Fruit fly (Drosophila melanogaster) whole organism, embryonic: Measurements from ENCODE around the gene CG6168.
A peak's percentile ranks its signal among the peaks of the same experiment; 100 is the strongest.

Experiments
- B-H1 ChIP-seq: fragments of 200-800 bp; sonication (Bioruptor generic); IDR thresholded peaks from 3 replicates; pipeline ENCODE4 v1.3.6; 2022; ENCODE audit warnings: missing biosample characterization, missing genetic modification characterization
- B-H2 ChIP-seq: fragments of 200-800 bp; sonication (Bioruptor generic); optimal IDR thresholded peaks from 2 replicates; lab custom pipeline; 2018; ENCODE audit warnings: missing biosample characterization, mild to moderate bottlenecking, missing genetic modification characterization
- BtbVII ChIP-seq: fragments of 200-800 bp; sonication (Bioruptor generic); optimal IDR thresholded peaks from 3 replicates; lab custom pipeline; 2017; ENCODE audit warnings: missing biosample characterization, mild to moderate bottlenecking, missing genetic modification characterization
- CG10209 ChIP-seq: fragments of 200-800 bp; sonication (Bioruptor generic); optimal IDR thresholded peaks from 3 replicates; lab custom pipeline; 2017; ENCODE audit warnings: missing biosample characterization, mild to moderate bottlenecking, missing genetic modification characterization, missing genetic modification reagents
- CG10431 ChIP-seq: fragments of 200-800 bp; sonication (Bioruptor generic); optimal IDR thresholded peaks from 3 replicates; lab custom pipeline; 2018; ENCODE audit warnings: missing biosample characterization, mild to moderate bottlenecking, missing genetic modification characterization
- CG10565 ChIP-seq: fragments of 200-800 bp; sonication (Bioruptor generic); optimal IDR thresholded peaks from 3 replicates; lab custom pipeline; 2016; ENCODE audit warnings: missing biosample characterization, mild to moderate bottlenecking, missing genetic modification characterization
- CG11504 ChIP-seq: fragments of 200-800 bp; sonication (Bioruptor generic); optimal IDR thresholded peaks from 3 replicates; lab custom pipeline; 2019; ENCODE audit warnings: missing biosample characterization, mild to moderate bottlenecking, missing genetic modification characterization, moderate library complexity
- CG13424 ChIP-seq: fragments of 200-800 bp; sonication (Bioruptor generic); optimal IDR thresholded peaks from 2 replicates; lab custom pipeline; 2019; ENCODE audit warnings: missing biosample characterization, mild to moderate bottlenecking, missing genetic modification characterization, moderate library complexity
- CG15479 ChIP-seq: fragments of 200-800 bp; sonication (Bioruptor generic); optimal IDR thresholded peaks from 3 replicates; lab custom pipeline; 2019; ENCODE audit warnings: missing biosample characterization, mild to moderate bottlenecking, missing genetic modification characterization, moderate library complexity
- CG15696 ChIP-seq: fragments of 200-800 bp; sonication (Bioruptor generic); optimal IDR thresholded peaks from 2 replicates; lab custom pipeline; 2019; ENCODE audit warnings: missing biosample characterization, mild to moderate bottlenecking, missing genetic modification characterization, moderate library complexity
- CG1832 ChIP-seq: fragments of 200-800 bp; sonication (Bioruptor generic); optimal IDR thresholded peaks from 2 replicates; lab custom pipeline; 2017; ENCODE audit warnings: missing biosample characterization, mild to moderate bottlenecking, missing genetic modification characterization, inconsistent platforms
- CG18764 ChIP-seq: fragments of 200-800 bp; sonication (Bioruptor generic); optimal IDR thresholded peaks from 3 replicates; lab custom pipeline; 2016; ENCODE audit warnings: missing biosample characterization, missing genetic modification characterization
- CG3407 ChIP-seq: fragments of 200-800 bp; sonication (Bioruptor generic); optimal IDR thresholded peaks from 2 replicates; lab custom pipeline; 2018; ENCODE audit warnings: missing biosample characterization, mild to moderate bottlenecking, missing genetic modification characterization
- CG34422 ChIP-seq: fragments of 200-800 bp; sonication (Bioruptor generic); IDR thresholded peaks from 3 replicates; pipeline ENCODE4 v1.3.6; 2022; ENCODE audit warnings: missing biosample characterization, missing genetic modification characterization
- CG4328 ChIP-seq: fragments of 200-800 bp; sonication (Bioruptor generic); optimal IDR thresholded peaks from 3 replicates; lab custom pipeline; 2017; ENCODE audit warnings: missing biosample characterization, missing genetic modification reagents, missing genetic modification characterization
- CG4360 ChIP-seq: fragments of 200-800 bp; sonication (Bioruptor generic); IDR thresholded peaks from 2 replicates; pipeline ENCODE4 v1.3.6; 2022; ENCODE audit warnings: missing biosample characterization, missing genetic modification characterization
- CG4854 ChIP-seq: fragments of 200-800 bp; sonication (Bioruptor generic); optimal IDR thresholded peaks from 2 replicates; lab custom pipeline; 2016; ENCODE audit warnings: missing biosample characterization, missing genetic modification characterization, inconsistent platforms
- CG6791 ChIP-seq: fragments of 200-800 bp; sonication (Bioruptor generic); IDR thresholded peaks from 3 replicates; pipeline ENCODE4 v1.3.6; 2022; ENCODE audit warnings: missing biosample characterization, missing genetic modification characterization; ENCODE audit not compliant: partially characterized antibody
- CG7786 ChIP-seq: fragments of 200-800 bp; sonication (Bioruptor generic); optimal IDR thresholded peaks from 2 replicates; lab custom pipeline; 2016; ENCODE audit warnings: missing biosample characterization, missing genetic modification characterization
- CG7987 ChIP-seq: fragments of 200-800 bp; sonication (Bioruptor generic); optimal IDR thresholded peaks from 2 replicates; lab custom pipeline; 2018; ENCODE audit warnings: missing biosample characterization, mild to moderate bottlenecking, missing genetic modification characterization, moderate library complexity
- CG8089 ChIP-seq: fragments of 200-800 bp; sonication (Bioruptor generic); optimal IDR thresholded peaks from 3 replicates; lab custom pipeline; 2016; ENCODE audit warnings: missing biosample characterization, missing genetic modification characterization
- Elba2 ChIP-seq: fragments of 200-800 bp; sonication (Bioruptor generic); optimal IDR thresholded peaks from 3 replicates; lab custom pipeline; 2016; ENCODE audit warnings: missing biosample characterization, missing genetic modification characterization
- Fer3 ChIP-seq: fragments of 200-800 bp; sonication (Bioruptor generic); optimal IDR thresholded peaks from 2 replicates; lab custom pipeline; 2018; ENCODE audit warnings: missing biosample characterization, mild to moderate bottlenecking, missing genetic modification characterization, moderate library complexity
- HLH4C ChIP-seq: fragments of 200-800 bp; sonication (Bioruptor generic); IDR thresholded peaks from 3 replicates; pipeline ENCODE4 v1.3.6; 2022; ENCODE audit warnings: missing biosample characterization, missing genetic modification characterization; ENCODE audit not compliant: partially characterized antibody
- Hmx ChIP-seq: fragments of 200-800 bp; sonication (Bioruptor generic); optimal IDR thresholded peaks from 2 replicates; lab custom pipeline; 2016; ENCODE audit warnings: missing biosample characterization, missing genetic modification characterization
- Hsf ChIP-seq: fragments of 200-800 bp; sonication (Bioruptor generic); optimal IDR thresholded peaks from 3 replicates; lab custom pipeline; 2016; ENCODE audit warnings: missing biosample characterization, missing genetic modification characterization
- MTF-1 ChIP-seq: fragments of 200-800 bp; sonication (Bioruptor generic); optimal IDR thresholded peaks from 2 replicates; lab custom pipeline; 2018; ENCODE audit warnings: missing biosample characterization, mild to moderate bottlenecking, missing genetic modification characterization, borderline replicate concordance
- Mad ChIP-seq: fragments of 200-800 bp; sonication (Bioruptor generic); optimal IDR thresholded peaks from 2 replicates; lab custom pipeline; 2016; ENCODE audit warnings: missing biosample characterization, missing genetic modification characterization
- Oaz ChIP-seq: fragments of 200-800 bp; sonication (Bioruptor generic); IDR thresholded peaks from 2 replicates; pipeline ENCODE4 v1.3.6; 2022; ENCODE audit warnings: missing biosample characterization, missing genetic modification characterization
- Sin3A ChIP-seq: fragments of >200 bp; optimal IDR thresholded peaks from 2 replicates; lab custom pipeline; 2018
- Vsx1 ChIP-seq: fragments of 200-800 bp; sonication (Bioruptor generic); optimal IDR thresholded peaks from 2 replicates; lab custom pipeline; 2017; ENCODE audit warnings: missing biosample characterization, mild to moderate bottlenecking, missing genetic modification characterization, missing genetic modification reagents
- Xbp1 ChIP-seq: fragments of 200-800 bp; sonication (Bioruptor generic); optimal IDR thresholded peaks from 3 replicates; lab custom pipeline; 2016; ENCODE audit warnings: missing biosample characterization, mild to moderate bottlenecking, missing genetic modification characterization
- ab ChIP-seq: fragments of 200-800 bp; sonication (Bioruptor generic); optimal IDR thresholded peaks from 2 replicates; lab custom pipeline; 2016; ENCODE audit warnings: missing biosample characterization, missing genetic modification characterization
- ara ChIP-seq: fragments of 200-800 bp; sonication (Bioruptor generic); IDR thresholded peaks from 2 replicates; pipeline ENCODE4 v1.3.6; 2022; ENCODE audit warnings: missing biosample characterization, missing genetic modification characterization
- ato ChIP-seq: fragments of 200-800 bp; sonication (Bioruptor generic); IDR thresholded peaks from 2 replicates; pipeline ENCODE4 v1.3.6; 2022; ENCODE audit warnings: missing biosample characterization, missing genetic modification characterization; ENCODE audit not compliant: partially characterized antibody
- bcd ChIP-seq: fragments of 200-800 bp; sonication (Bioruptor generic); optimal IDR thresholded peaks from 2 replicates; lab custom pipeline; 2017; ENCODE audit warnings: missing biosample characterization, mild to moderate bottlenecking, missing genetic modification characterization
- chif ChIP-seq, 2 experiments: fragments of 200-800 bp; sonication (Bioruptor generic); optimal IDR thresholded peaks; 3 replicates each; lab custom pipeline; 2016; ENCODE audit warnings: missing biosample characterization in 2 of 2, missing genetic modification characterization in 2 of 2
- croc ChIP-seq: fragments of 200-800 bp; sonication (Bioruptor generic); conservative IDR thresholded peaks from 3 replicates; pipeline ENCODE4 v1.3.6; 2022; ENCODE audit warnings: missing biosample characterization, missing genetic modification characterization
- crol ChIP-seq: fragments of 200-800 bp; sonication (Bioruptor generic); IDR thresholded peaks from 2 replicates; pipeline ENCODE4 v1.3.6; 2022; ENCODE audit warnings: missing biosample characterization, missing genetic modification characterization
- crp ChIP-seq, 2 experiments: fragments of 200-800 bp; sonication (Bioruptor generic); optimal IDR thresholded peaks; 2 replicates in 1 of 2; 3 replicates in 1 of 2; lab custom pipeline; 2017; ENCODE audit warnings: missing biosample characterization in 2 of 2, missing genetic modification characterization in 2 of 2, mild to moderate bottlenecking in 1 of 2, moderate library complexity in 1 of 2
- dati ChIP-seq: fragments of 200-800 bp; sonication (Bioruptor generic); IDR thresholded peaks from 2 replicates; pipeline ENCODE4 v1.3.6; 2022; ENCODE audit warnings: missing biosample characterization, missing genetic modification characterization
- disco-r ChIP-seq: fragments of 200-800 bp; sonication (Bioruptor generic); optimal IDR thresholded peaks from 2 replicates; lab custom pipeline; 2016; ENCODE audit warnings: missing biosample characterization, missing genetic modification characterization
- eyg ChIP-seq: fragments of 200-800 bp; sonication (Bioruptor generic); optimal IDR thresholded peaks from 3 replicates; lab custom pipeline; 2016; ENCODE audit warnings: missing biosample characterization, missing genetic modification characterization
- fu2 ChIP-seq: fragments of 200-800 bp; sonication (Bioruptor generic); optimal IDR thresholded peaks from 2 replicates; lab custom pipeline; 2016; ENCODE audit warnings: missing biosample characterization, missing genetic modification characterization
- gt ChIP-seq: fragments of 200-800 bp; sonication (Bioruptor generic); IDR thresholded peaks from 2 replicates; pipeline ENCODE4 v1.3.6; 2022; ENCODE audit warnings: missing biosample characterization, missing genetic modification characterization
- oc ChIP-seq: fragments of 200-800 bp; sonication (Bioruptor generic); optimal IDR thresholded peaks from 2 replicates; lab custom pipeline; 2018; ENCODE audit warnings: missing biosample characterization, mild to moderate bottlenecking, missing genetic modification characterization, moderate library complexity
- salm ChIP-seq: fragments of 200-800 bp; sonication (Bioruptor generic); optimal IDR thresholded peaks from 2 replicates; lab custom pipeline; 2018; ENCODE audit warnings: missing biosample characterization, mild to moderate bottlenecking, missing genetic modification characterization
- tgo ChIP-seq: fragments of 200-800 bp; sonication (Bioruptor generic); IDR thresholded peaks from 3 replicates; pipeline ENCODE4 v1.3.6; 2022; ENCODE audit warnings: missing biosample characterization, missing genetic modification characterization
- unpg ChIP-seq: fragments of 200-800 bp; sonication (Bioruptor generic); optimal IDR thresholded peaks from 3 replicates; lab custom pipeline; 2018; ENCODE audit warnings: missing biosample characterization, mild to moderate bottlenecking, missing genetic modification characterization, moderate library complexity
- wek ChIP-seq: fragments of 200-800 bp; sonication (Bioruptor generic); optimal IDR thresholded peaks from 3 replicates; lab custom pipeline; 2018; ENCODE audit warnings: missing biosample characterization, mild to moderate bottlenecking, missing genetic modification characterization, moderate library complexity

The CG6168 gene

dm6 chr3L:11273444-11274141 lies 47.9 kb downstream of the CG6168 start (continued):
- peak; percentile 10 for TF ChIP-seq CG10209 (GFP tag; lab: Kevin White, UChicago)
- TF ChIP-seq disco-r (GFP tag; lab: Kevin White, UChicago) = no peak
- TF ChIP-seq CG10565 (GFP tag; lab: Kevin White, UChicago) = no peak
- no peak for TF ChIP-seq CG11504 (tag; lab: Kevin White, UChicago)
- no peak for TF ChIP-seq B-H2 (GFP tag; lab: Kevin White, UChicago)
- TF ChIP-seq gt (GFP tag; lab: Robert Waterston, UW) = no peak
- TF ChIP-seq wek (GFP tag; lab: Kevin White, UChicago) = no peak
- no peak for TF ChIP-seq bcd
- TF ChIP-seq Hsf (GFP tag; lab: Kevin White, UChicago) = no peak
- no peak for TF ChIP-seq Mad (GFP tag; lab: Kevin White, UChicago)
- TF ChIP-seq oc (tag; lab: Kevin White, UChicago) = no peak
- TF ChIP-seq CG7987 (GFP tag; lab: Kevin White, UChicago) = no peak
- no peak for TF ChIP-seq MTF-1
- no peak for TF ChIP-seq Hmx (GFP tag; lab: Kevin White, UChicago)
- no peak for TF ChIP-seq CG8089 (GFP tag; lab: Kevin White, UChicago)
- TF ChIP-seq croc (GFP tag; lab: Robert Waterston, UW) = no peak
- no peak for TF ChIP-seq CG18764 (GFP tag; lab: Kevin White, UChicago)
- no peak for TF ChIP-seq fu2 (GFP tag; lab: Kevin White, UChicago)
- TF ChIP-seq HLH4C (GFP tag; lab: Robert Waterston, UW) = no peak
- TF ChIP-seq crol = no peak
- peak; percentile 16 for TF ChIP-seq CG10431 (GFP tag; lab: Kevin White, UChicago)
- no peak for TF ChIP-seq Sin3A (lab: Kevin White, UChicago)
- no peak for TF ChIP-seq CG4360
- TF ChIP-seq CG3407 (GFP tag; lab: Kevin White, UChicago) = peak; percentile 58
- TF ChIP-seq CG1832 (GFP tag; lab: Kevin White, UChicago) = no peak
- no peak for TF ChIP-seq ab (GFP tag; lab: Kevin White, UChicago)
- TF ChIP-seq BtbVII (GFP tag; lab: Kevin White, UChicago) = no peak
- TF ChIP-seq ara (GFP tag; lab: Robert Waterston, UW) = no peak
- peak; percentile 71 for TF ChIP-seq Vsx1
- TF ChIP-seq tgo (GFP tag; lab: Robert Waterston, UW) = no peak
- no peak for TF ChIP-seq CG6791 (GFP tag; lab: Robert Waterston, UW)
- TF ChIP-seq ato (GFP tag; lab: Robert Waterston, UW) = no peak
- peak; percentile 58 for TF ChIP-seq CG15696
- no peak for TF ChIP-seq CG34422 (GFP tag; lab: Robert Waterston, UW)
- TF ChIP-seq CG15479 (GFP tag; lab: Kevin White, UChicago) = peak; percentile 51
- TF ChIP-seq B-H1 = no peak
- TF ChIP-seq chif (GFP tag; optimal IDR thresholded peaks at IDR 0.05; lab: Kevin White, UChicago) = peak in 1 of 2 experiments; percentile 15
- TF ChIP-seq Oaz = no peak
- TF ChIP-seq CG7786 (GFP tag; lab: Kevin White, UChicago) = no peak
- no peak for TF ChIP-seq Fer3 (tag; lab: Kevin White, UChicago)
- no peak for TF ChIP-seq CG4854 (GFP tag; lab: Kevin White, UChicago)
- TF ChIP-seq salm (tag; lab: Kevin White, UChicago) = peak; percentile 31
- TF ChIP-seq eyg = no peak
- peak; percentile 17 for TF ChIP-seq unpg
- no peak for TF ChIP-seq CG4328 (GFP tag; lab: Kevin White, UChicago)
- TF ChIP-seq Xbp1 (GFP tag; lab: Kevin White, UChicago) = no peak
- TF ChIP-seq CG13424 (tag; lab: Kevin White, UChicago) = peak; percentile 25
- no peak for TF ChIP-seq Elba2
- TF ChIP-seq crp (GFP tag; optimal IDR thresholded peaks at IDR 0.05; lab: Kevin White, UChicago) = no peak
- no peak for TF ChIP-seq dati (GFP tag; lab: Robert Waterston, UW)
